Fruit fly (Drosophila melanogaster): ENCODE results near the gene GILT1.

GILT1 gene

dm6 chr3R:13446489-13446888, 44.8 kb upstream of the GILT1 start (continued):
- TF ChIP-seq CG13296 (GFP tag; optimal IDR thresholded peaks at IDR 0.05) (peak; percentile 13), p53 (GFP tag; optimal IDR thresholded peaks at IDR 0.05) (no peak), CTCF (GFP tag; optimal IDR thresholded peaks at IDR 0.05) (no peak), CG6272 (GFP tag; IDR thresholded peaks at IDR 0.05) (0 out of 2 replicates have a peak, but pooled peaks have one; percentile 11), psq (GFP tag; optimal IDR thresholded peaks at IDR 0.05) (no peak), lola (GFP tag; optimal IDR thresholded peaks at IDR 0.05) (peak in 1 of 3 experiments; percentile 64), CG9817 (tag; optimal IDR thresholded peaks at IDR 0.05) (peak; percentile 15), CG15601 (tag; optimal IDR thresholded peaks at IDR 0.05) (no peak), dati (GFP tag; IDR thresholded peaks at IDR 0.05) (no peak), CG31224 (GFP tag; IDR thresholded peaks at IDR 0.05) (no peak), CG3726 (GFP tag; IDR thresholded peaks at IDR 0.05) (no peak), CG11504 (tag; optimal IDR thresholded peaks at IDR 0.05) (peak; percentile 64), CG15269 (tag; optimal IDR thresholded peaks at IDR 0.05) (peak; percentile 66), disco-r (GFP tag; optimal IDR thresholded peaks at IDR 0.05) (no peak), z (GFP tag; IDR thresholded peaks at IDR 0.05) (no peak), Meics (GFP tag; optimal IDR thresholded peaks at IDR 0.05) (peak; percentile 59), Lim3 (GFP tag; IDR thresholded peaks at IDR 0.05) (no peak), CG12942 (GFP tag; optimal IDR thresholded peaks at IDR 0.05) (no peak), Awh (GFP tag; IDR thresholded peaks at IDR 0.05) (no peak), Camta (GFP tag; optimal IDR thresholded peaks at IDR 0.05) (peak; percentile 22), hkb (optimal IDR thresholded peaks at IDR 0.05) (no peak), hkb (GFP tag; IDR thresholded peaks at IDR 0.05) (no peak), CG10267 (tag; optimal IDR thresholded peaks at IDR 0.05) (peak; percentile 41), gcm2 (GFP tag; optimal IDR thresholded peaks at IDR 0.05) (no peak), NfI (GFP tag; optimal IDR thresholded peaks at IDR 0.05) (peak; percentile 43), caup (GFP tag; optimal IDR thresholded peaks at IDR 0.05; ENCODE audit: severe bottlenecking) (no peak), zfh2 (GFP tag; optimal IDR thresholded peaks at IDR 0.05) (no peak), Ssrp (tag; optimal IDR thresholded peaks at IDR 0.05) (peak; percentile 51), az2 (GFP tag; optimal IDR thresholded peaks at IDR 0.05) (peak; percentile 19), Spps (tag; optimal IDR thresholded peaks at IDR 0.05) (peak; percentile 6), ranshi (GFP tag; IDR thresholded peaks at IDR 0.05) (peak; percentile 43; the same call in 1 of the 2 replicates), emc (GFP tag; optimal IDR thresholded peaks at IDR 0.05) (no peak), CG17829 (tag; optimal IDR thresholded peaks at IDR 0.05) (peak; percentile 61), lov (optimal IDR thresholded peaks at IDR 0.05) (no peak), lov (GFP tag; IDR thresholded peaks at IDR 0.05) (no peak), twi (tag; optimal IDR thresholded peaks at IDR 0.05) (peak; percentile 23), Ets97D (GFP tag; optimal IDR thresholded peaks at IDR 0.05) (no peak), CG13894 (tag; optimal IDR thresholded peaks at IDR 0.05) (no peak), Abd-B (GFP tag; optimal IDR thresholded peaks at IDR 0.05) (peak; percentile 46), Sry-δ (GFP tag; optimal IDR thresholded peaks at IDR 0.05) (no peak), Atf-2 (GFP tag; optimal IDR thresholded peaks at IDR 0.05) (no peak), Vsx1 (GFP tag; optimal IDR thresholded peaks at IDR 0.05) (no peak), Hr51 (GFP tag; optimal IDR thresholded peaks at IDR 0.05) (peak in 1 of 2 experiments; percentile 67), CG8089 (GFP tag; optimal IDR thresholded peaks at IDR 0.05) (no peak), CG6254 (GFP tag; optimal IDR thresholded peaks at IDR 0.05) (peak; percentile 18), NFAT (GFP tag; IDR thresholded peaks at IDR 0.05) (0 out of 2 replicates have a peak, but pooled peaks have one; percentile 6), CG4854 (GFP tag; optimal IDR thresholded peaks at IDR 0.05) (no peak), CG6175 (GFP tag; IDR thresholded peaks at IDR 0.05) (no peak), CG10209 (GFP tag; optimal IDR thresholded peaks at IDR 0.05) (peak; percentile 34), CG10147 (GFP tag; optimal IDR thresholded peaks at IDR 0.05) (no peak), CG10979 (tag; optimal IDR thresholded peaks at IDR 0.05) (peak; percentile 61), CG4328 (GFP tag; optimal IDR thresholded peaks at IDR 0.05) (no peak)
